Worm (Caenorhabditis elegans) whole organism, L3 larva: ENCODE measurements around the gene Y73F8A.26.

Source experiments
- aly-2 ChIP-seq: fragments of 150-350 bp; optimal IDR thresholded peaks from 2 replicates; lab custom pipeline; 2014; ENCODE audit warnings: missing biosample characterization, missing genetic modification characterization
- ceh-28 ChIP-seq: fragments of 150-350 bp; optimal IDR thresholded peaks from 2 replicates; lab custom pipeline; 2014; ENCODE audit warnings: missing biosample characterization, missing genetic modification reagents, missing genetic modification characterization
- elt-2 ChIP-seq: sonication (generic microtip); optimal IDR thresholded peaks from 2 replicates; lab custom pipeline; 2016; ENCODE audit warnings: missing genetic modification reagents, mild to moderate bottlenecking, missing genetic modification characterization, missing compliant biosample characterization
- eor-1 ChIP-seq, 2 experiments: fragments of 150-350 bp; optimal IDR thresholded peaks; 2 replicates each; lab custom pipeline; 2014 to 2018; ENCODE audit warnings: missing biosample characterization in 2 of 2, missing genetic modification characterization in 2 of 2
- fkh-2 ChIP-seq: fragments of 150-350 bp; optimal IDR thresholded peaks from 2 replicates; lab custom pipeline; 2014; ENCODE audit warnings: missing biosample characterization, missing genetic modification reagents, missing genetic modification characterization
- fos-1 ChIP-seq: fragments of 150-350 bp; optimal IDR thresholded peaks from 2 replicates; lab custom pipeline; 2014; ENCODE audit warnings: missing biosample characterization, missing genetic modification characterization
- hmg-11 ChIP-seq: sonication (generic microtip); optimal IDR thresholded peaks from 2 replicates; lab custom pipeline; 2016; ENCODE audit warnings: missing genetic modification characterization, missing compliant biosample characterization
- lin-15B ChIP-seq: fragments of 150-350 bp; optimal IDR thresholded peaks from 2 replicates; lab custom pipeline; 2014; ENCODE audit warnings: missing biosample characterization, missing genetic modification characterization
- lin-39 ChIP-seq: fragments of 150-350 bp; optimal IDR thresholded peaks from 2 replicates; lab custom pipeline; 2018; ENCODE audit warnings: missing biosample characterization, missing genetic modification reagents, missing genetic modification characterization
- lsy-12 ChIP-seq: sonication (generic microtip); optimal IDR thresholded peaks from 2 replicates; lab custom pipeline; 2016; ENCODE audit warnings: mild to moderate bottlenecking, missing genetic modification characterization, missing compliant biosample characterization
- mdl-1 ChIP-seq: fragments of 150-350 bp; optimal IDR thresholded peaks from 2 replicates; lab custom pipeline; 2014; ENCODE audit warnings: missing biosample characterization, missing genetic modification characterization
- mml-1 ChIP-seq: fragments of 150-350 bp; sonication (generic microtip); optimal IDR thresholded peaks from 3 replicates; lab custom pipeline; 2014; ENCODE audit warnings: missing biosample characterization, missing genetic modification characterization
- nfya-1 ChIP-seq: sonication (generic microtip); optimal IDR thresholded peaks from 2 replicates; lab custom pipeline; 2017; ENCODE audit warnings: missing genetic modification characterization, mild to moderate bottlenecking, missing compliant biosample characterization, antibody characterized with exemption, moderate library complexity; ENCODE audit not compliant: insufficient read depth
- nhr-12 ChIP-seq: fragments of 150-350 bp; optimal IDR thresholded peaks from 2 replicates; lab custom pipeline; 2014; ENCODE audit warnings: missing biosample characterization, missing genetic modification characterization
- nhr-23 ChIP-seq: fragments of 150-350 bp; optimal IDR thresholded peaks from 2 replicates; lab custom pipeline; 2014; ENCODE audit warnings: missing biosample characterization, missing genetic modification reagents, missing genetic modification characterization
- nhr-25 ChIP-seq: sonication (generic microtip); optimal IDR thresholded peaks from 2 replicates; lab custom pipeline; 2017; ENCODE audit warnings: missing biosample characterization, missing genetic modification characterization
- nhr-43 ChIP-seq: sonication (generic microtip); optimal IDR thresholded peaks from 2 replicates; lab custom pipeline; 2016; ENCODE audit warnings: mild to moderate bottlenecking, missing genetic modification characterization, missing compliant biosample characterization; ENCODE audit not compliant: poor library complexity, severe bottlenecking
- nhr-76 ChIP-seq: fragments of 150-350 bp; sonication (generic microtip); optimal IDR thresholded peaks from 5 replicates; lab custom pipeline; 2014; ENCODE audit warnings: missing biosample characterization, missing genetic modification characterization
- pha-4 ChIP-seq: fragments of 150-350 bp; optimal IDR thresholded peaks from 2 replicates; lab custom pipeline; 2014; ENCODE audit warnings: missing biosample characterization, missing genetic modification reagents, missing genetic modification characterization
- pqm-1 ChIP-seq: fragments of 150-350 bp; optimal IDR thresholded peaks from 2 replicates; lab custom pipeline; 2017; ENCODE audit warnings: missing biosample characterization, missing genetic modification characterization, inconsistent platforms
- skn-1 ChIP-seq: fragments of 150-350 bp; optimal IDR thresholded peaks from 2 replicates; lab custom pipeline; 2014; ENCODE audit warnings: missing biosample characterization, missing genetic modification characterization
- snpc-4 ChIP-seq: fragments of 150-350 bp; optimal IDR thresholded peaks from 2 replicates; lab custom pipeline; 2014; ENCODE audit warnings: missing biosample characterization, missing genetic modification characterization
- unc-39 ChIP-seq: sonication (generic microtip); optimal IDR thresholded peaks from 4 replicates; lab custom pipeline; 2017; ENCODE audit warnings: missing biosample characterization, missing genetic modification characterization
- zag-1 ChIP-seq: fragments of 150-350 bp; optimal IDR thresholded peaks from 2 replicates; lab custom pipeline; 2014; ENCODE audit warnings: missing biosample characterization, missing genetic modification characterization

The Y73F8A.26 gene

DNA sequence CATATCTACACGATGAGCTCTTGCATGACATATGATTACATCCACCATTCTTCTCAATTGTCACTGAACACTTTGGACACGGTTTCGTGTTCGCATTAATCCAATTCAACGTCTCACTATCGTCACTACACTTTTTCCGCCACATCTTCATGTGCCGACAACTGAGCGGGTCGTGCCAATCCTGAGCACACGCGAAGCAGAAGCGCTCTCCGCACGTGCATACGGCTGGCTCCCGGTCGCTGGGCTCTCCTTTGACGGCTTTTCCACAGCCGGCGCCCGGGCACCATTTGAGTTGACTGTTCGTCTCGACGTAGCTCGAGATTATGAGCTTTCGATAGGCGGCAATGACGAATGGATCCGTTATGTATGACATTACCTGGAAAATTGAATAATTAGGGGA is 52.3 kb downstream of the Y73F8A.26 start:
- no peak for TF ChIP-seq nhr-76 (tag; lab: Kevin White, UChicago)
- TF ChIP-seq zag-1 (tag; lab: Kevin White, UChicago) = no peak
- TF ChIP-seq nhr-12 = no peak
- TF ChIP-seq aly-2 (tag; lab: Kevin White, UChicago) = no peak
- TF ChIP-seq nhr-43 = no peak
- no peak for TF ChIP-seq lin-39 (tag; lab: Kevin White, UChicago)
- TF ChIP-seq eor-1 (tag; optimal IDR thresholded peaks at IDR 0.05; lab: Kevin White, UChicago) = no peak
- TF ChIP-seq lsy-12 (tag; lab: Kevin White, UChicago) = no peak

DNA sequence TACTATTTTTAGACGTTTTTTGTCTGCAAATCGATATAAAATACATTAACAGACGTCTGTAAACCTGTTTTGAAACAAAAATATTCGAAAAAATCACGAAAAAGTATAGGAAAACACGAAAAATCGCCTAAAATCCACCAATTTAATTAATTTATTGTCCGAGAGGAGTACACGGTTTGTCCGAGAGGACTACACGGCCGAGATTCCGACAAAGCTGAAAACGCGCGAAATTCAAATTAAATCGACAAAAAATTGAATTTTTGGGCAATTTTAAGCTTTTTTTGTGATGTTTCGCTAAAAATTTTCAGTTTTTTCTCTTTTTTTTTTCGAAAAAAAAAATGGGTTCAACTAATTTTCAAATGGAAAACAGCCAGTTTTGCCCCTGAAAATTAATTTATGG is 53.0 kb downstream of the Y73F8A.26 start:
- peak; percentile 71 for TF ChIP-seq snpc-4
- TF ChIP-seq lsy-12 (tag; lab: Kevin White, UChicago) = peak; percentile 34
- peak; percentile 86 for TF ChIP-seq nhr-43
- no peak for TF ChIP-seq ceh-28
- TF ChIP-seq skn-1 (tag; lab: Kevin White, UChicago) = peak; percentile 34
- TF ChIP-seq mdl-1 (tag; lab: Kevin White, UChicago) = no peak
- TF ChIP-seq pha-4 (tag; lab: Kevin White, UChicago) = peak; percentile 49
- peak; percentile 78 for TF ChIP-seq nhr-23 (tag; lab: Kevin White, UChicago)
- no peak for TF ChIP-seq fos-1 (tag; lab: Kevin White, UChicago)
- TF ChIP-seq pqm-1 (tag; lab: Kevin White, UChicago) = peak; percentile 39
- TF ChIP-seq nhr-25 (tag; lab: Kevin White, UChicago) = peak; percentile 44
- TF ChIP-seq mml-1 = no peak
- TF ChIP-seq aly-2 (tag; lab: Kevin White, UChicago) = no peak
- TF ChIP-seq elt-2 (tag; lab: Kevin White, UChicago) = peak; percentile 22
- peak; percentile 25 for TF ChIP-seq nfya-1 (tag; lab: Kevin White, UChicago)
- TF ChIP-seq unc-39 (tag; lab: Kevin White, UChicago) = no peak
- peak; percentile 0 for TF ChIP-seq hmg-11 (tag; lab: Kevin White, UChicago)
- TF ChIP-seq lin-15B (tag; lab: Kevin White, UChicago) = no peak
- TF ChIP-seq fkh-2 = no peak
